Worm (Caenorhabditis elegans) whole organism, young adult: ENCODE results near the gene Y47D7A.9.

ENCODE experiments used
- B0019.2 ChIP-seq: fragments of 200-800 bp; sonication (Bioruptor generic); conservative IDR thresholded peaks from 2 replicates; pipeline ENCODE4 v1.3.6; 2022; ENCODE audit warnings: missing genetic modification reagents, missing genetic modification characterization, missing compliant biosample characterization
- B0261.1 ChIP-seq: sonication (generic microtip); optimal IDR thresholded peaks from 2 replicates; lab custom pipeline; 2016; ENCODE audit warnings: mild to moderate bottlenecking, missing genetic modification characterization, moderate library complexity, missing compliant biosample characterization
- F23B12.7 ChIP-seq: sonication (generic microtip); optimal IDR thresholded peaks from 2 replicates; lab custom pipeline; 2017; ENCODE audit warnings: missing genetic modification characterization, mild to moderate bottlenecking, missing compliant biosample characterization, antibody characterized with exemption, moderate library complexity; ENCODE audit not compliant: insufficient read depth
- F49E8.2 ChIP-seq: sonication (generic microtip); optimal IDR thresholded peaks from 3 replicates; lab custom pipeline; 2017; ENCODE audit warnings: missing genetic modification characterization, mild to moderate bottlenecking, missing compliant biosample characterization, antibody characterized with exemption, moderate library complexity; ENCODE audit not compliant: insufficient read depth
- Y53F4B.3 ChIP-seq: fragments of 200-800 bp; sonication (Bioruptor generic); IDR thresholded peaks from 2 replicates; pipeline ENCODE4 v1.3.6; 2022; ENCODE audit warnings: missing genetic modification reagents, missing genetic modification characterization, missing compliant biosample characterization
- Y67H2A.10 ChIP-seq: fragments of 200-800 bp; sonication (Bioruptor generic); conservative IDR thresholded peaks from 2 replicates; pipeline ENCODE4 v1.3.6; 2022; ENCODE audit warnings: missing genetic modification reagents, missing genetic modification characterization, missing compliant biosample characterization
- Y95B8A.8 ChIP-seq: fragments of 200-800 bp; sonication (Bioruptor generic); IDR thresholded peaks from 2 replicates; pipeline ENCODE4 v1.3.6; 2022; ENCODE audit warnings: missing genetic modification reagents, missing genetic modification characterization, missing compliant biosample characterization
- attf-5 ChIP-seq: fragments of 200-800 bp; sonication (Bioruptor generic); optimal IDR thresholded peaks from 2 replicates; lab custom pipeline; 2018; ENCODE audit warnings: mild to moderate bottlenecking, missing genetic modification characterization, missing compliant biosample characterization
- attf-6 ChIP-seq: fragments of 200-800 bp; sonication (Bioruptor generic); IDR thresholded peaks from 2 replicates; pipeline ENCODE4 v1.3.6; 2022; ENCODE audit warnings: missing genetic modification reagents, missing genetic modification characterization, missing compliant biosample characterization
- ceh-58 ChIP-seq: fragments of 200-800 bp; sonication (Bioruptor generic); IDR thresholded peaks from 2 replicates; pipeline ENCODE4 v1.3.6; 2022; ENCODE audit warnings: missing genetic modification characterization, missing compliant biosample characterization
- dpff-1 ChIP-seq: sonication (generic microtip); optimal IDR thresholded peaks from 2 replicates; lab custom pipeline; 2017; ENCODE audit warnings: mild to moderate bottlenecking, missing genetic modification characterization, missing compliant biosample characterization
- dpl-1 ChIP-seq: fragments of 150-350 bp; optimal IDR thresholded peaks from 2 replicates; lab custom pipeline; 2014; ENCODE audit warnings: missing biosample characterization, missing genetic modification reagents, missing genetic modification characterization
- egl-18 ChIP-seq: fragments of 200-800 bp; sonication (Bioruptor generic); IDR thresholded peaks from 2 replicates; pipeline ENCODE4 v1.3.6; 2022; ENCODE audit warnings: missing genetic modification reagents, missing genetic modification characterization, missing compliant biosample characterization
- egrh-3 ChIP-seq: fragments of 200-800 bp; sonication (Bioruptor generic); IDR thresholded peaks from 2 replicates; pipeline ENCODE4 v1.3.6; 2022; ENCODE audit warnings: missing genetic modification reagents, missing genetic modification characterization, missing compliant biosample characterization
- hlh-26 ChIP-seq: fragments of 200-800 bp; sonication (Bioruptor generic); conservative IDR thresholded peaks from 2 replicates; pipeline ENCODE4 v1.3.6; 2022; ENCODE audit warnings: missing genetic modification reagents, missing genetic modification characterization, missing compliant biosample characterization
- hmg-20 ChIP-seq: fragments of 200-800 bp; sonication (Bioruptor generic); IDR thresholded peaks from 2 replicates; pipeline ENCODE4 v1.3.6; 2022; ENCODE audit warnings: missing genetic modification reagents, missing genetic modification characterization, missing compliant biosample characterization
- lag-1 ChIP-seq: fragments of 200-800 bp; sonication (Bioruptor generic); IDR thresholded peaks from 2 replicates; pipeline ENCODE4 v1.3.6; 2022; ENCODE audit warnings: missing genetic modification reagents, missing genetic modification characterization, missing compliant biosample characterization
- lin-35 ChIP-seq, 3 experiments: fragments of 150-350 bp in 2 of 3; sonication (generic microtip) in 1 of 3; optimal IDR thresholded peaks; 2 replicates each; lab custom pipeline; 2014 to 2018; ENCODE audit warnings: missing biosample characterization in 3 of 3, missing genetic modification characterization in 3 of 3, missing genetic modification reagents in 3 of 3
- madf-3 ChIP-seq: fragments of 200-800 bp; sonication (Bioruptor generic); IDR thresholded peaks from 2 replicates; pipeline ENCODE4 v1.3.6; 2022; ENCODE audit warnings: missing genetic modification reagents, missing genetic modification characterization, missing compliant biosample characterization
- mcd-1 ChIP-seq: fragments of 200-800 bp; sonication (Bioruptor generic); IDR thresholded peaks from 2 replicates; pipeline ENCODE4 v1.3.6; 2022; ENCODE audit warnings: missing genetic modification reagents, missing genetic modification characterization, missing compliant biosample characterization
- nhr-27 ChIP-seq: fragments of 200-800 bp; sonication (Bioruptor generic); optimal IDR thresholded peaks from 2 replicates; lab custom pipeline; 2018; ENCODE audit warnings: mild to moderate bottlenecking, missing genetic modification characterization, moderate library complexity, missing compliant biosample characterization
- nhr-80 ChIP-seq: sonication (generic microtip); optimal IDR thresholded peaks from 2 replicates; lab custom pipeline; 2016; ENCODE audit warnings: missing genetic modification characterization, missing compliant biosample characterization
- pha-4 ChIP-seq: fragments of 150-350 bp; sonication (generic microtip); optimal IDR thresholded peaks from 2 replicates; lab custom pipeline; 2014; ENCODE audit warnings: missing biosample characterization, missing genetic modification reagents, missing genetic modification characterization
- rec-8 ChIP-seq, 2 experiments: sonication (generic microtip); optimal IDR thresholded peaks; 2 replicates each; lab custom pipeline; 2016; ENCODE audit warnings: mild to moderate bottlenecking in 2 of 2, missing genetic modification characterization in 2 of 2, missing genetic modification reagents in 2 of 2, missing genotype in 2 of 2, missing biosample characterization in 1 of 2, missing compliant biosample characterization in 1 of 2, moderate library complexity in 1 of 2
- sdz-38 ChIP-seq: sonication (generic microtip); optimal IDR thresholded peaks from 2 replicates; lab custom pipeline; 2016; ENCODE audit warnings: missing genotype, missing genetic modification characterization, missing compliant biosample characterization
- unc-62 ChIP-seq: fragments of 150-350 bp; optimal IDR thresholded peaks from 2 replicates; lab custom pipeline; 2014; ENCODE audit warnings: missing biosample characterization, missing genetic modification reagents, missing genetic modification characterization
- xnd-1 ChIP-seq: sonication (generic microtip); optimal IDR thresholded peaks from 2 replicates; lab custom pipeline; 2016; ENCODE audit warnings: missing genotype, missing genetic modification reagents, missing genetic modification characterization, missing compliant biosample characterization
- zim-3 ChIP-seq: sonication (generic microtip); optimal IDR thresholded peaks from 2 replicates; lab custom pipeline; 2017; ENCODE audit warnings: mild to moderate bottlenecking, missing genetic modification characterization, moderate library complexity, missing compliant biosample characterization
- ztf-28 ChIP-seq: fragments of 200-800 bp; sonication (Bioruptor generic); IDR thresholded peaks from 2 replicates; pipeline ENCODE4 v1.3.6; 2022; ENCODE audit warnings: missing genetic modification reagents, missing genetic modification characterization, missing compliant biosample characterization
- ztf-3 ChIP-seq: fragments of 200-800 bp; sonication (Bioruptor generic); optimal IDR thresholded peaks from 2 replicates; lab custom pipeline; 2018; ENCODE audit warnings: mild to moderate bottlenecking, missing genetic modification characterization, missing compliant biosample characterization
- ztf-6 ChIP-seq: fragments of 200-800 bp; sonication (Bioruptor generic); IDR thresholded peaks from 2 replicates; pipeline ENCODE4 v1.3.6; 2022; ENCODE audit warnings: missing genetic modification reagents, missing genetic modification characterization, missing compliant biosample characterization

Gene Y47D7A.9

ce11 chrV:4419767-4420322, 3.9 kb downstream of the Y47D7A.9 start, which contains the start of the genes Y47D7A.7 and Y47D7A.2:
Gene Y47D7A.7, minus strand, starts transcription at chrV:4419867.
Gene Y47D7A.2, plus strand, starts transcription at chrV:4420272.
- no peak for TF ChIP-seq B0261.1 (tag; lab: Kevin White, UChicago)
- TF ChIP-seq lag-1 = no peak
- TF ChIP-seq zim-3 (tag; lab: Kevin White, UChicago) = no peak
- no peak for TF ChIP-seq attf-6 (GFP tag; lab: Robert Waterston, UW)
- TF ChIP-seq nhr-80 = no peak
- no peak for TF ChIP-seq ztf-6 (GFP tag; lab: Robert Waterston, UW)
- TF ChIP-seq dpl-1 (GFP tag; lab: Kevin White, UChicago) = no peak

- no peak for TF ChIP-seq egrh-3 (GFP tag; lab: Robert Waterston, UW)
- TF ChIP-seq sdz-38 (tag; lab: Kevin White, UChicago) = no peak
- TF ChIP-seq nhr-27 = no peak
- TF ChIP-seq mcd-1 (GFP tag; lab: Robert Waterston, UW) = no peak
- no peak for TF ChIP-seq xnd-1 (tag; lab: Kevin White, UChicago)
- TF ChIP-seq rec-8 (tag; optimal IDR thresholded peaks at IDR 0.05; lab: Kevin White, UChicago) = no peak
- no peak for TF ChIP-seq lin-35 (GFP tag; optimal IDR thresholded peaks at IDR 0.05; lab: Kevin White, UChicago)
- TF ChIP-seq hlh-26 (GFP tag; lab: Robert Waterston, UW) = no peak
- TF ChIP-seq Y67H2A.10 (GFP tag; lab: Robert Waterston, UW) = no peak
- TF ChIP-seq unc-62 (GFP tag; lab: Kevin White, UChicago) = no peak
- TF ChIP-seq dpff-1 (tag; lab: Kevin White, UChicago) = no peak
- no peak for TF ChIP-seq Y53F4B.3 (GFP tag; lab: Robert Waterston, UW)
These were observed 5.6 kb downstream of the Y47D7A.9 start, which contains the start of gene Y47D7A.6 for ce11 chrV:4418116-4418515. Gene Y47D7A.6, minus strand, starts transcription at chrV:4418216.

- no peak for TF ChIP-seq ceh-58 (GFP tag; lab: Robert Waterston, UW)
- no peak for TF ChIP-seq pha-4 (tag; lab: Kevin White, UChicago)
- no peak for TF ChIP-seq ztf-6 (GFP tag; lab: Robert Waterston, UW)
- TF ChIP-seq Y53F4B.3 (GFP tag; lab: Robert Waterston, UW) = no peak
- TF ChIP-seq ztf-3 (GFP tag; lab: Kevin White, UChicago) = no peak
- no peak for TF ChIP-seq egl-18
These were observed 7.0 kb downstream of the Y47D7A.9 start, which contains the start of gene Y47D7A.18 for ce11 chrV:4416710-4417109. Gene Y47D7A.18, minus strand, starts transcription at chrV:4416810.

ce11 chrV:4414613-4415071, 9.1 kb downstream of the Y47D7A.9 start, which contains the start of gene grl-5:
Gene grl-5, minus strand, starts transcription at chrV:4414663.
- no peak for TF ChIP-seq attf-5 (GFP tag; lab: Kevin White, UChicago)

- TF ChIP-seq F23B12.7 (tag; lab: Kevin White, UChicago) (no peak), egl-18 (no peak), ceh-58 (GFP tag; lab: Robert Waterston, UW) (no peak), Y95B8A.8 (GFP tag; lab: Robert Waterston, UW) (no peak), B0019.2 (GFP tag; lab: Robert Waterston, UW) (no peak)
These were observed 12.0 kb downstream of the Y47D7A.9 start, which contains the start of gene Y47D7A.17 for ce11 chrV:4411714-4412113. Gene Y47D7A.17, minus strand, starts transcription at chrV:4411814.

DNA sequence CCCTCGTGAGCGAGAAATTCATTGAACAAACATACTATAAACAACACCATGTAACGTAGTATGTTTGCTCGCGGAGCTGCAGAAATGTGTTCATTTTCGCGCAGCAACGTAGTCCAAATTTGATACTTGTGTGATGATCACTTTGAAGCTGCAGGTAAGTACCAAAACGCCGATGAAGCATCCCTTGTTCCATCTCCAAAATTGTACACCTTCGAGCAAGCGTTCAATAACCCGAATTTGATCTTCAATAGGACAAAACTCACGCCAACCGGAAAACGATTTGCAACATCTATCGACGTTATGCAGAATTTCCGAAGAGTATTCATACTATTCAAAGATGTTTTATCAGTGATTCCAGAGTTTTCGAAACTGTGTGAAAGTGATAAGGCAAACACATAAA, 13.1 kb downstream of the Y47D7A.9 start, which contains the start of gene Y47D7A.3:
Gene Y47D7A.3 (plus strand): TSS at position 301 of the 400 bp plus-strand sequence.
- TF ChIP-seq ztf-28 (GFP tag; lab: Robert Waterston, UW) (no peak), hmg-20 (GFP tag; lab: Robert Waterston, UW) (no peak), madf-3 (GFP tag; lab: Robert Waterston, UW) (no peak), F49E8.2 (tag; lab: Kevin White, UChicago) (no peak)
